Worm (Caenorhabditis elegans) whole organism, L2 larva: ENCODE data around the gene drh-1.

Experiments used
- ZK546.5 ChIP-seq: sonication (generic microtip); optimal IDR thresholded peaks from 2 replicates; lab custom pipeline; 2017; ENCODE audit warnings: missing biosample characterization, missing genetic modification characterization
- alr-1 ChIP-seq: fragments of 150-350 bp; optimal IDR thresholded peaks from 2 replicates; lab custom pipeline; 2014; ENCODE audit warnings: missing biosample characterization, missing genetic modification characterization
- blmp-1 ChIP-seq: sonication (generic microtip); optimal IDR thresholded peaks from 2 replicates; lab custom pipeline; 2017; ENCODE audit warnings: missing genetic modification characterization, mild to moderate bottlenecking, missing compliant biosample characterization, antibody characterized with exemption, moderate library complexity; ENCODE audit not compliant: insufficient read depth
- ceh-16 ChIP-seq: fragments of 150-350 bp; optimal IDR thresholded peaks from 2 replicates; lab custom pipeline; 2014; ENCODE audit warnings: missing biosample characterization, missing genetic modification characterization
- ceh-82 ChIP-seq: fragments of 150-350 bp; optimal IDR thresholded peaks from 2 replicates; lab custom pipeline; 2014; ENCODE audit warnings: missing biosample characterization, missing genetic modification characterization
- crh-2 ChIP-seq: sonication (generic microtip); optimal IDR thresholded peaks from 2 replicates; lab custom pipeline; 2017; ENCODE audit warnings: missing biosample characterization, missing genetic modification characterization
- elt-3 ChIP-seq: sonication (generic microtip); optimal IDR thresholded peaks from 2 replicates; lab custom pipeline; 2017; ENCODE audit warnings: missing biosample characterization, missing genetic modification characterization
- fos-1 ChIP-seq: fragments of 150-350 bp; optimal IDR thresholded peaks from 2 replicates; lab custom pipeline; 2014; ENCODE audit warnings: missing biosample characterization, missing genetic modification characterization
- lin-11 ChIP-seq: fragments of 150-350 bp; sonication (generic microtip); optimal IDR thresholded peaks from 2 replicates; lab custom pipeline; 2014; ENCODE audit warnings: missing biosample characterization, missing genetic modification characterization, inconsistent platforms, mixed read lengths
- lin-13 ChIP-seq: fragments of 150-350 bp; optimal IDR thresholded peaks from 2 replicates; lab custom pipeline; 2014; ENCODE audit warnings: missing biosample characterization, missing genetic modification reagents, missing genetic modification characterization
- lin-39 ChIP-seq: fragments of 150-350 bp; optimal IDR thresholded peaks from 2 replicates; lab custom pipeline; 2014; ENCODE audit warnings: missing biosample characterization, missing genetic modification reagents, missing genetic modification characterization
- lsy-2 ChIP-seq, 2 experiments: fragments of 150-350 bp in 1 of 2; sonication (generic microtip) in 1 of 2; optimal IDR thresholded peaks; 2 replicates each; lab custom pipeline; 2014 to 2017; ENCODE audit warnings: missing biosample characterization in 2 of 2, missing genetic modification characterization in 2 of 2
- mbf-1 ChIP-seq: sonication (generic microtip); optimal IDR thresholded peaks from 2 replicates; lab custom pipeline; 2017; ENCODE audit warnings: missing biosample characterization, missing genetic modification characterization
- nhr-10 ChIP-seq: sonication (generic microtip); optimal IDR thresholded peaks from 2 replicates; lab custom pipeline; 2017; ENCODE audit warnings: missing biosample characterization, missing genetic modification characterization
- nhr-129 ChIP-seq: fragments of 150-350 bp; optimal IDR thresholded peaks from 2 replicates; lab custom pipeline; 2014; ENCODE audit warnings: missing biosample characterization, missing genetic modification characterization
- nhr-21 ChIP-seq: fragments of 150-350 bp; optimal IDR thresholded peaks from 2 replicates; lab custom pipeline; 2014; ENCODE audit warnings: missing biosample characterization, missing genetic modification characterization
- nhr-6 ChIP-seq: fragments of 150-350 bp; optimal IDR thresholded peaks from 2 replicates; lab custom pipeline; 2014; ENCODE audit warnings: missing biosample characterization, missing genetic modification characterization
- nhr-77 ChIP-seq: fragments of 150-350 bp; optimal IDR thresholded peaks from 2 replicates; lab custom pipeline; 2014; ENCODE audit warnings: missing biosample characterization, missing genetic modification characterization
- skn-1 ChIP-seq: sonication (generic microtip); optimal IDR thresholded peaks from 2 replicates; lab custom pipeline; 2017; ENCODE audit warnings: missing biosample characterization, missing genetic modification characterization
- zag-1 ChIP-seq: fragments of 150-350 bp; optimal IDR thresholded peaks from 2 replicates; lab custom pipeline; 2014; ENCODE audit warnings: missing biosample characterization, missing genetic modification characterization
- ztf-11 ChIP-seq: sonication (generic microtip); optimal IDR thresholded peaks from 2 replicates; lab custom pipeline; 2017; ENCODE audit warnings: missing biosample characterization, missing genetic modification characterization

Gene drh-1

DNA sequence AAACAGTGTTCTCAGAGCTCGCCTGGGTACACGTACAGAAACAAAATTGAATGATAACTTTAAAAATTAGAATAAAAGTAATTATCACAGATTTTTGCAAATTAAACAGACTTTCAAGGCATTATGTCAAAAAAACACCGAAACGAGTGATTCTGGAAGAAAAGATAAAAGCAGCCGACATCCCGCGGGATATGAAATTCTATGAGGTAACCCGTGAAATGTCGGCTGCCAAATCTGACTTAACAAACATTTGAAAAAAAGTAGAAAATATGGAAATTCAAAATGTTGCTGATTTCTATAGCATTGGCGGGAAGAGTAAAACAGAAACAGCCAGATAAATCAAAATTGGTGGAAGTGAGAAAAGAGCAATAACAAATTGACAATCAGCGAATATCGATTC, 47.5 kb downstream of the drh-1 start:
- no peak for TF ChIP-seq lin-39 (tag; lab: Kevin White, UChicago)
- no peak for TF ChIP-seq nhr-77 (tag; lab: Kevin White, UChicago)
- no peak for TF ChIP-seq zag-1 (tag; lab: Kevin White, UChicago)
- TF ChIP-seq fos-1 (tag; lab: Kevin White, UChicago), result no peak
- no peak for TF ChIP-seq ztf-11

ce11 chrIV:6562039-6562438, 51.1 kb downstream of the drh-1 start:
- TF ChIP-seq skn-1, result no peak
- TF ChIP-seq ceh-82 (tag; lab: Kevin White, UChicago), result no peak
- no peak for TF ChIP-seq crh-2 (tag; lab: Kevin White, UChicago)
- no peak for TF ChIP-seq alr-1

DNA sequence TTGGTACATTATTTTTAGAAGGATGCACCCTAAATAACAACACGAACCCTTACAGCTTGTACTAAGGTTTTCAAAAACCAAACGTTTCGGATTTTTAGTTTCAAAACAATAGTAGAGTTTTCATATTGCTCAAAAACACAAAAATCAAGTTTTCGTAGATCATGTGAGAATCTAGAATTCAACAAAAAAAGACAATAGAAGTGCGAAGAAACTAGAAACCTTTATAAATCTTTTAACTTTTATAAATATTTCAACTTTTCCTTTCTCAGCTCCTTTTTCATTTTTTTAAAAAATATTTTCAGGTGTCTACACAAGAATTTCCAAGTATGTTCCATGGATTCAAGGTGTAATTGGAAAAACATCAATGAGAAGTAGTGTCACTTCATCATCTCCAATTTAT, 52.7 kb downstream of the drh-1 start, which contains the start of gene best-9:
best-9 (plus strand) TSS at position 301 of the 400 bp plus-strand sequence.
- TF ChIP-seq lin-13 (GFP tag; lab: Kevin White, UChicago) (no peak), nhr-129 (no peak), ZK546.5 (no peak), mbf-1 (tag; lab: Kevin White, UChicago) (no peak), crh-2 (tag; lab: Kevin White, UChicago) (no peak), elt-3 (no peak), lin-11 (no peak), lsy-2 (tag; optimal IDR thresholded peaks at IDR 0.05; lab: Kevin White, UChicago) (no peak), nhr-10 (tag; lab: Kevin White, UChicago) (no peak), nhr-6 (no peak), blmp-1 (no peak), ceh-16 (tag; lab: Kevin White, UChicago) (no peak), nhr-21 (tag; lab: Kevin White, UChicago) (no peak)
